Fruit fly (Drosophila melanogaster): ENCODE data around the gene CG5916.

DNA sequence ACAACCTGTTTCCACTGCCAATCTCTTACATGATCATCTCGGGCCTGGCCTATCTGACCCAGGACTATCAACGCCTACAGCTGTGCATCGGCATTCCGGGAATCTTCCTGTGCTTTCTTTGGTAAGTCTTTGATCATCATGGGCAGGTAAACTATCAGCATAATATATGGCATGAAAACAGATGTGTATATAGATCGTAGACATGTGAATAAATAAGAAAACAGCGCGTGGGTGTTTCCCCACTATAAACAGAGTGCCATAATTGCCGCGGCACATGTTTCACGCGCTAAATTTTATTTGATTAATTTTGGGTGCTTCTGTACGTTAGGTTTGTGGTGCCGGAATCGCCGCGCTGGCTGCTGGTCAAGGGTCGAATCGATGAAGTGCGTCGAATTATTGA, 21.3 kb downstream of the CG5916 start:
- TF ChIP-seq Dfd (GFP tag; optimal IDR thresholded peaks at IDR 0.05) (no peak), psq (GFP tag; optimal IDR thresholded peaks at IDR 0.05) (no peak), h (GFP tag; optimal IDR thresholded peaks at IDR 0.05) (no peak), sv (GFP tag; optimal IDR thresholded peaks at IDR 0.05) (no peak), brk (GFP tag; optimal IDR thresholded peaks at IDR 0.05) (no peak), dmrt93B (GFP tag; optimal IDR thresholded peaks at IDR 0.05) (no peak), OdsH (GFP tag; optimal IDR thresholded peaks at IDR 0.05) (no peak), Myc (optimal IDR thresholded peaks at IDR 0.05) (no peak), Abd-B (GFP tag; optimal IDR thresholded peaks at IDR 0.05) (no peak), Hnf4 (GFP tag; optimal IDR thresholded peaks at IDR 0.05) (no peak)

Data from whole organism, wandering third instar larva.